Worm (Caenorhabditis elegans) whole organism, L2 larva: ENCODE results near the gene M6.11.

Source experiments
- aly-2 ChIP-seq: fragments of 150-350 bp; optimal IDR thresholded peaks from 2 replicates; lab custom pipeline; 2014; ENCODE audit warnings: missing biosample characterization, missing genetic modification characterization
- ceh-82 ChIP-seq: fragments of 150-350 bp; optimal IDR thresholded peaks from 2 replicates; lab custom pipeline; 2014; ENCODE audit warnings: missing biosample characterization, missing genetic modification characterization
- egl-27 ChIP-seq: sonication (generic microtip); optimal IDR thresholded peaks from 3 replicates; lab custom pipeline; 2017; ENCODE audit warnings: missing biosample characterization, missing genetic modification reagents, missing genetic modification characterization
- fos-1 ChIP-seq: fragments of 150-350 bp; optimal IDR thresholded peaks from 2 replicates; lab custom pipeline; 2014; ENCODE audit warnings: missing biosample characterization, missing genetic modification characterization
- lin-39 ChIP-seq: fragments of 150-350 bp; optimal IDR thresholded peaks from 2 replicates; lab custom pipeline; 2014; ENCODE audit warnings: missing biosample characterization, missing genetic modification reagents, missing genetic modification characterization
- lsy-2 ChIP-seq, 2 experiments: fragments of 150-350 bp in 1 of 2; sonication (generic microtip) in 1 of 2; optimal IDR thresholded peaks; 2 replicates each; lab custom pipeline; 2014 to 2017; ENCODE audit warnings: missing biosample characterization in 2 of 2, missing genetic modification characterization in 2 of 2
- nhr-237 ChIP-seq: fragments of 150-350 bp; optimal IDR thresholded peaks from 2 replicates; lab custom pipeline; 2014; ENCODE audit warnings: missing biosample characterization, missing genetic modification characterization
- skn-1 ChIP-seq: sonication (generic microtip); optimal IDR thresholded peaks from 2 replicates; lab custom pipeline; 2017; ENCODE audit warnings: missing biosample characterization, missing genetic modification characterization
- snpc-4 ChIP-seq: fragments of 150-350 bp; optimal IDR thresholded peaks from 2 replicates; lab custom pipeline; 2014; ENCODE audit warnings: missing biosample characterization, missing genetic modification characterization
- unc-62 ChIP-seq: fragments of 150-350 bp; optimal IDR thresholded peaks from 2 replicates; lab custom pipeline; 2014; ENCODE audit warnings: missing biosample characterization, missing genetic modification reagents, missing genetic modification characterization
- ztf-11 ChIP-seq: sonication (generic microtip); optimal IDR thresholded peaks from 2 replicates; lab custom pipeline; 2017; ENCODE audit warnings: missing biosample characterization, missing genetic modification characterization

- TF ChIP-seq unc-62 (GFP tag; lab: Kevin White, UChicago) (no peak), skn-1 (tag; lab: Kevin White, UChicago) (no peak), ztf-11 (tag; lab: Kevin White, UChicago) (no peak), lsy-2 (tag; optimal IDR thresholded peaks at IDR 0.05; lab: Kevin White, UChicago) (no peak), aly-2 (tag; lab: Kevin White, UChicago) (no peak), egl-27 (no peak), snpc-4 (no peak), lin-39 (no peak), nhr-237 (tag; lab: Kevin White, UChicago) (no peak), ceh-82 (no peak), fos-1 (tag; lab: Kevin White, UChicago) (no peak)
Measured at ce11 chrX:666125-666524, 24.8 kb upstream of the M6.11 start, which contains the start of gene T19D7.5.
